Fruit fly (Drosophila melanogaster): ENCODE data around the gene vanin-like.

vanin-like gene

DNA sequence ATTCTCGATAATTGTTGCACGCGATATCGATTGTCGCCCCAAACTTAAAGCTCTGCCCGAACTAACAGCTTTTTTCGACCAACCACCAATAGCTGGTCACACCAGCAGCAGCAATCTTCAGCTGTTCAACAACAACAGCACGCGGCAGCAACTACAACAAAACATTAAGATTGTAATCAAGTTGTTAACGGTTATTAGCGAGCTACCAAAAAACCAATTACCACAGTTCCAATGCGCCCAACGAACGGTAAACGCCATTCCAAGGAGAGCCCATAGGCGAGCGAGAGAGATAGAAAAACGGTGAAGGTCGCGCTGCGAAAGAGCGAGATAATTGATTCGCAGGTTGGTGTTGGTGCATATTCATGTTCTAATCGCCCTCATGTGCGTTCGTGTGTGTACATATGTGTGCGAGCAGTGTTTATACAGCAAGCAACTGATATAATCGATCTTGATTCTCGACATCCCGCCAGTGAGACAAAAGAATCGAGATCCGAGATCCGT lies 17.5 kb upstream of the vanin-like start, which contains the start of gene Efr (continued):
- TF ChIP-seq scrt (GFP tag; optimal IDR thresholded peaks at IDR 0.05) = no peak
- no peak for TF ChIP-seq Dip3 (GFP tag; optimal IDR thresholded peaks at IDR 0.05)
- no peak for TF ChIP-seq zf30C (GFP tag; optimal IDR thresholded peaks at IDR 0.05)
- no peak for TF ChIP-seq CG2712 (tag; optimal IDR thresholded peaks at IDR 0.05)
- TF ChIP-seq HLH4C (GFP tag; IDR thresholded peaks at IDR 0.05; ENCODE audit: partially characterized antibody) = peak; percentile 42; the same call in 2 of the 3 replicates
- TF ChIP-seq cas (GFP tag; IDR thresholded peaks at IDR 0.05) = no peak
- TF ChIP-seq NFAT (GFP tag; IDR thresholded peaks at IDR 0.05) = no peak
- no peak for TF ChIP-seq zfh1 (GFP tag; IDR thresholded peaks at IDR 0.05)
- peak; percentile 8 for TF ChIP-seq CG7987 (GFP tag; optimal IDR thresholded peaks at IDR 0.05)
- TF ChIP-seq CG12155 (GFP tag; optimal IDR thresholded peaks at IDR 0.05) = no peak
- TF ChIP-seq Six4 (GFP tag; optimal IDR thresholded peaks at IDR 0.05) = no peak
- TF ChIP-seq Hr78 (GFP tag; optimal IDR thresholded peaks at IDR 0.05) = peak in 1 of 2 experiments; percentile 20
- TF ChIP-seq CG16863 (GFP tag; optimal IDR thresholded peaks at IDR 0.05) = no peak
- no peak for TF ChIP-seq vnd (GFP tag; IDR thresholded peaks at IDR 0.05; ENCODE audit: partially characterized antibody)
- TF ChIP-seq CG33213 (GFP tag; optimal IDR thresholded peaks at IDR 0.05) = no peak
- no peak for TF ChIP-seq Vsx1 (GFP tag; optimal IDR thresholded peaks at IDR 0.05)
- TF ChIP-seq Taf1 (GFP tag; IDR thresholded peaks at IDR 0.05) = no peak
- TF ChIP-seq CG17385 (GFP tag; optimal IDR thresholded peaks at IDR 0.05) = no peak
- TF ChIP-seq hth (optimal IDR thresholded peaks at IDR 0.05) = no peak
- TF ChIP-seq slou (GFP tag; optimal IDR thresholded peaks at IDR 0.05) = no peak
- no peak for TF ChIP-seq ewg (GFP tag; optimal IDR thresholded peaks at IDR 0.05)
- TF ChIP-seq CG6765 (GFP tag; optimal IDR thresholded peaks at IDR 0.05) = no peak
- TF ChIP-seq dm (GFP tag; optimal IDR thresholded peaks at IDR 0.05) = no peak
- TF ChIP-seq CG12236 (GFP tag; optimal IDR thresholded peaks at IDR 0.05) = no peak
- peak; percentile 26 for TF ChIP-seq CG3281 (GFP tag; optimal IDR thresholded peaks at IDR 0.05)
- TF ChIP-seq jumu (GFP tag; optimal IDR thresholded peaks at IDR 0.05) = no peak
- no peak for TF ChIP-seq CG1024 (GFP tag; IDR thresholded peaks at IDR 0.05)
- no peak for TF ChIP-seq bowl (GFP tag; IDR thresholded peaks at IDR 0.05)
- no peak for TF ChIP-seq CG7963 (GFP tag; IDR thresholded peaks at IDR 0.05; ENCODE audit: partially characterized antibody)
- TF ChIP-seq hbn (GFP tag; IDR thresholded peaks at IDR 0.05; ENCODE audit: partially characterized antibody) = peak; percentile 33; the same call in 1 of the 2 replicates
- no peak for TF ChIP-seq prd (optimal IDR thresholded peaks at IDR 0.05)
- no peak for TF ChIP-seq prd (GFP tag; IDR thresholded peaks at IDR 0.05)
- no peak for TF ChIP-seq CG10654 (GFP tag; optimal IDR thresholded peaks at IDR 0.05)
- no peak for TF ChIP-seq B-H2 (GFP tag; optimal IDR thresholded peaks at IDR 0.05)
- no peak for TF ChIP-seq bcd (GFP tag; optimal IDR thresholded peaks at IDR 0.05)
- TF ChIP-seq Nf-YC (tag; optimal IDR thresholded peaks at IDR 0.05) = peak; percentile 16
- TF ChIP-seq PHDP (tag; optimal IDR thresholded peaks at IDR 0.05) = no peak
- no peak for TF ChIP-seq CG1603 (tag; optimal IDR thresholded peaks at IDR 0.05)
- TF ChIP-seq insv (GFP tag; optimal IDR thresholded peaks at IDR 0.05) = no peak
- TF ChIP-seq CG32772 (GFP tag; IDR thresholded peaks at IDR 0.05) = no peak
- TF ChIP-seq Spps (tag; optimal IDR thresholded peaks at IDR 0.05) = no peak
- TF ChIP-seq CG43689 (GFP tag; IDR thresholded peaks at IDR 0.05) = no peak
- no peak for TF ChIP-seq Chrac-16 (GFP tag; optimal IDR thresholded peaks at IDR 0.05)
- no peak for TF ChIP-seq CG2875 (GFP tag; optimal IDR thresholded peaks at IDR 0.05)
- TF ChIP-seq Abd-B (GFP tag; optimal IDR thresholded peaks at IDR 0.05) = no peak
- no peak for TF ChIP-seq ttk (GFP tag; IDR thresholded peaks at IDR 0.05)
- TF ChIP-seq dpn (GFP tag; optimal IDR thresholded peaks at IDR 0.05) = no peak
- TF ChIP-seq Ravus (GFP tag; IDR thresholded peaks at IDR 0.05) = no peak
- peak; percentile 32; the same call in 1 of the 2 replicates for TF ChIP-seq vvl (GFP tag; IDR thresholded peaks at IDR 0.05)
- TF ChIP-seq mirr (GFP tag; optimal IDR thresholded peaks at IDR 0.05) = peak; percentile 85
- 0 out of 2 replicates have a peak, but pooled peaks have one; percentile 33 for TF ChIP-seq GATAe (GFP tag; conservative IDR thresholded peaks at IDR 0.05)
